Worm (Caenorhabditis elegans): Measurements from ENCODE around the gene nhr-203.

DNA sequence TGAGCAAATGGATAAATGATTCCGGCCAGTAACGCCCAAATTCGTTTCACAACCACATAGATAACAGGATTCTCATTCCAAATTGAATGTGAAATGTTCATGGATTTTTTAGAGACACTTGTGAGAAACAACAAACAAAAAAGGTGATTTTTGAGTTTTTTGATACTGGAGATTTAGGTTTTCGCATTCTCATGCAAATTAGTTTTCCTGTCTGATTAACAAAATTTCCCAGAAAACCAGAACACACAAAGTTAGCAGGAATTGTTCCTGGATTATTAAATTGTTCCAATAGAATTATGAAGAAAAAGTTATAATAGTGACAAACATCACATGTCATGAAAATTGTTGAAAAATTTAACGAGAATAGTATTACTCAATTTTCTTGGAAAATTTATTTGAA is 16.4 kb upstream of the nhr-203 start, which contains the start of gene srh-33:
- TF ChIP-seq tab-1 (GFP tag; IDR thresholded peaks at IDR 0.05) (no peak), med-1 (GFP tag; optimal IDR thresholded peaks at IDR 0.05; ENCODE audit: insufficient read depth) (no peak), ztf-29 (GFP tag; IDR thresholded peaks at IDR 0.05) (no peak), ztf-23 (GFP tag; IDR thresholded peaks at IDR 0.05) (no peak), cog-1 (tag; optimal IDR thresholded peaks at IDR 0.05) (no peak), ref-1 (GFP tag; conservative IDR thresholded peaks at IDR 0.05) (no peak), T22C8.4 (GFP tag; IDR thresholded peaks at IDR 0.05) (no peak), flt-1 (GFP tag; IDR thresholded peaks at IDR 0.05) (no peak), klf-2 (GFP tag; conservative IDR thresholded peaks at IDR 0.05) (no peak)

Data from whole organism, midembryonic.